Worm (Caenorhabditis elegans): ENCODE data around the gene nhr-88.

DNA sequence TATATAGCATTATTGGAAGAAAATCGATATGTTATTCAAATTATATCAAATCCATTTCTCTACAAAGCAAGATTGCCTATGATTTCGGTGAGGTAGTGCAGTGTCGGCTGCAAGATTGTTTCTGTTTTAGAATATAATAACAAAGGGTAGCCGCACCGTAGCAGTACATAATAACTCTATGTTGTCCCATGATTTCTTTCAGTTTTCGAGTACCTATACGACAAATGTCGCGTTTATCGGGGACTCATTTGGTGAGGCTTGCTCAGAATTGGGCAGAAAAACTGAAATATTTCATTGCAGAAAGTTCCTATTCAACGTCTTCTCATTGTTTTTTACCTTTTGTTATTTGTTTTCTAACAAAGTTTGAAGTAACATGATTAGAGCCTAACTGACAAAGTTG, 30.0 kb upstream of the nhr-88 start, which contains the start of gene srw-79:
- TF ChIP-seq him-1 (tag; optimal IDR thresholded peaks at IDR 0.05) (no peak), W03F9.2 (tag; optimal IDR thresholded peaks at IDR 0.05) (no peak), dao-5 (tag; optimal IDR thresholded peaks at IDR 0.05) (no peak)

Data from whole organism, L4/young adult.